Worm (Caenorhabditis elegans): ENCODE data around the gene R02F11.10.

DNA sequence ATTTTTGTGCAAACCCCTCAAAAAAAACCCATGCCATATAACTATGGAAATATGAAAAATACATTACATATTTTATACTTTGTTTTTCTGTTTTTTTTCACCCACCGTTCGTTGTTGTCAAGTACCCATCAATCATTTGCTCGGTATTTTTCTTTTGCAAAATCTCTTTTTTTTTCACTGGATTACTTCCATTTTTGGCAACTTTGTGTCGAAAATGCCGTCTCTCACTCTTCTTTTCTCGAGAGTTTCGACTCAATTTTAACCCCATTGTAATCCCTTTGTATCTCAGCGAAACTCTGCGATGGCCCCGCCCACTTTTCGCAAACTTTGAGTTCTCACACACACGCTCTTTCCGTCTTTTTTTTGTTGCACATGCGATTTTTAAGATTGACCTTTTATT is 13.8 kb upstream of the R02F11.10 start:
- TF ChIP-seq ref-1 (GFP tag; conservative IDR thresholded peaks at IDR 0.05) (no peak), flt-1 (GFP tag; IDR thresholded peaks at IDR 0.05) (no peak), cog-1 (tag; optimal IDR thresholded peaks at IDR 0.05) (no peak), ztf-29 (GFP tag; IDR thresholded peaks at IDR 0.05) (no peak), ztf-23 (GFP tag; IDR thresholded peaks at IDR 0.05) (no peak), T22C8.4 (GFP tag; IDR thresholded peaks at IDR 0.05) (no peak)

Data from whole organism, midembryonic.